Worm (Caenorhabditis elegans) whole organism, L4 larva: ENCODE results near the gene tmem-145.
A peak's percentile ranks its signal among the peaks of the same experiment; 100 is the strongest.

Experiments used
- F26F4.8 ChIP-seq: fragments of 200-800 bp; sonication (Bioruptor generic); conservative IDR thresholded peaks from 2 replicates; pipeline ENCODE4 v1.3.6; 2022; ENCODE audit warnings: missing genetic modification characterization, missing compliant biosample characterization
- aly-2 ChIP-seq: sonication (generic microtip); optimal IDR thresholded peaks from 2 replicates; lab custom pipeline; 2018; ENCODE audit warnings: missing biosample characterization, missing genetic modification characterization
- ama-1 ChIP-seq: fragments of 150-350 bp; optimal IDR thresholded peaks from 2 replicates; lab custom pipeline; 2014; ENCODE audit warnings: inconsistent platforms, mixed read lengths
- daf-12 ChIP-seq: fragments of 150-350 bp; optimal IDR thresholded peaks from 2 replicates; lab custom pipeline; 2014; ENCODE audit warnings: missing biosample characterization, missing genetic modification reagents, missing genetic modification characterization
- madf-5 ChIP-seq, 2 experiments: fragments of 200-800 bp; sonication (Bioruptor generic); IDR thresholded peaks; 2 replicates each; pipeline ENCODE4 v1.3.6; 2022; ENCODE audit warnings: missing compliant biosample characterization in 2 of 2, missing genetic modification characterization in 2 of 2
- mdl-1 ChIP-seq, 2 experiments: fragments of 150-350 bp in 1 of 2; sonication (generic microtip) in 1 of 2; optimal IDR thresholded peaks; 2 replicates each; lab custom pipeline; 2014 to 2017; ENCODE audit warnings: missing biosample characterization in 2 of 2, missing genetic modification characterization in 2 of 2
- nhr-28 ChIP-seq: fragments of 150-350 bp; optimal IDR thresholded peaks from 2 replicates; lab custom pipeline; 2014; ENCODE audit warnings: missing biosample characterization, missing genetic modification characterization
- nhr-6 ChIP-seq: fragments of 150-350 bp; optimal IDR thresholded peaks from 2 replicates; lab custom pipeline; 2014; ENCODE audit warnings: missing biosample characterization, missing genetic modification characterization
- set-16 ChIP-seq: fragments of 200-800 bp; sonication (Bioruptor generic); IDR thresholded peaks from 2 replicates; pipeline ENCODE4 v1.3.6; 2022; ENCODE audit warnings: missing genetic modification reagents, missing genetic modification characterization, missing compliant biosample characterization
- snpc-4 ChIP-seq: fragments of 150-350 bp; optimal IDR thresholded peaks from 2 replicates; lab custom pipeline; 2014; ENCODE audit warnings: missing biosample characterization, missing genetic modification characterization

ce11 chrX:12105458-12105857 lies 31.8 kb upstream of the tmem-145 start:
- TF ChIP-seq ama-1 (lab: Kevin White, UChicago) (no peak), madf-5 (GFP tag; IDR thresholded peaks at IDR 0.05; lab: Robert Waterston, UW) (no peak), nhr-6 (tag; lab: Kevin White, UChicago) (no peak), set-16 (GFP tag; lab: Robert Waterston, UW) (peak; percentile 95), mdl-1 (tag; optimal IDR thresholded peaks at IDR 0.05; lab: Kevin White, UChicago) (no peak), nhr-28 (tag; lab: Kevin White, UChicago) (no peak), aly-2 (tag; lab: Kevin White, UChicago) (no peak), F26F4.8 (GFP tag; lab: Robert Waterston, UW) (no peak), daf-12 (tag; lab: Kevin White, UChicago) (no peak), snpc-4 (tag; lab: Kevin White, UChicago) (no peak)
